Fruit fly (Drosophila melanogaster): ENCODE data around the gene TfIIB.

The TfIIB gene

dm6 chr2L:10437317-10437716 is 6.2 kb downstream of the TfIIB start, which contains the start of gene STUB1 (continued):
- TF ChIP-seq her (GFP tag; optimal IDR thresholded peaks at IDR 0.05) (peak; percentile 36), Awh (GFP tag; IDR thresholded peaks at IDR 0.05) (no peak), Ets97D (GFP tag; optimal IDR thresholded peaks at IDR 0.05) (peak; percentile 42), CG5180 (GFP tag; optimal IDR thresholded peaks at IDR 0.05) (no peak), CG42726 (GFP tag; IDR thresholded peaks at IDR 0.05; ENCODE audit: partially characterized antibody) (peak; percentile 98), gce (GFP tag; IDR thresholded peaks at IDR 0.05) (no peak), B-H2 (GFP tag; optimal IDR thresholded peaks at IDR 0.05) (peak; percentile 52), CG11723 (GFP tag; optimal IDR thresholded peaks at IDR 0.05) (no peak), crc (GFP tag; optimal IDR thresholded peaks at IDR 0.05) (no peak), pfk (GFP tag; optimal IDR thresholded peaks at IDR 0.05) (peak; percentile 50), CG2678 (tag; optimal IDR thresholded peaks at IDR 0.05) (no peak), Antp (GFP tag; optimal IDR thresholded peaks at IDR 0.05) (peak; percentile 55), CG7839 (tag; optimal IDR thresholded peaks at IDR 0.05) (no peak), CG5245 (GFP tag; optimal IDR thresholded peaks at IDR 0.05) (no peak), CG31224 (GFP tag; IDR thresholded peaks at IDR 0.05) (no peak), pnt (GFP tag; optimal IDR thresholded peaks at IDR 0.05) (no peak), CG2129 (GFP tag; IDR thresholded peaks at IDR 0.05; ENCODE audit: partially characterized antibody) (peak; percentile 48), CG11093 (GFP tag; IDR thresholded peaks at IDR 0.05) (no peak), CG15479 (GFP tag; optimal IDR thresholded peaks at IDR 0.05) (no peak), CG34376 (GFP tag; optimal IDR thresholded peaks at IDR 0.05) (peak; percentile 7), aop (GFP tag; IDR thresholded peaks at IDR 0.05) (no peak), CG9727 (GFP tag; optimal IDR thresholded peaks at IDR 0.05) (no peak), fru (optimal IDR thresholded peaks at IDR 0.05) (no peak), CG43689 (GFP tag; IDR thresholded peaks at IDR 0.05) (no peak), Camta (GFP tag; optimal IDR thresholded peaks at IDR 0.05) (no peak), CG17612 (GFP tag; IDR thresholded peaks at IDR 0.05) (no peak), E2f1 (GFP tag; IDR thresholded peaks at IDR 0.05) (no peak), bcd (GFP tag; optimal IDR thresholded peaks at IDR 0.05) (no peak), pzg (GFP tag; optimal IDR thresholded peaks at IDR 0.05) (peak; percentile 90), CG8924 (tag; optimal IDR thresholded peaks at IDR 0.05) (no peak), CG7963 (GFP tag; IDR thresholded peaks at IDR 0.05; ENCODE audit: partially characterized antibody) (peak; percentile 99), CG7271 (tag; optimal IDR thresholded peaks at IDR 0.05) (no peak)

dm6 chr2L:10439174-10439573 is 8.0 kb downstream of the TfIIB start, which contains the start of gene Nse4:
Gene Nse4 (plus strand): TSS chr2L:10439440.
- TF ChIP-seq Lim3 (GFP tag; IDR thresholded peaks at IDR 0.05) (no peak), Ets97D (GFP tag; optimal IDR thresholded peaks at IDR 0.05) (peak; percentile 23), CG6254 (GFP tag; optimal IDR thresholded peaks at IDR 0.05) (no peak), amos (GFP tag; IDR thresholded peaks at IDR 0.05; ENCODE audit: partially characterized antibody) (peak; percentile 84; the same call in 1 of the 2 replicates), CG7357 (GFP tag; IDR thresholded peaks at IDR 0.05) (peak; percentile 85), unc-4 (GFP tag; IDR thresholded peaks at IDR 0.05; ENCODE audit: partially characterized antibody) (peak; percentile 74), mld (GFP tag; IDR thresholded peaks at IDR 0.05; ENCODE audit: partially characterized antibody) (peak; percentile 80; the same call in 2 of the 3 replicates), Scr (GFP tag; IDR thresholded peaks at IDR 0.05; ENCODE audit: partially characterized antibody) (peak; percentile 79), CG32767 (GFP tag; IDR thresholded peaks at IDR 0.05) (no peak), ato (GFP tag; IDR thresholded peaks at IDR 0.05; ENCODE audit: partially characterized antibody) (peak; percentile 95), CG1603 (tag; optimal IDR thresholded peaks at IDR 0.05) (peak; percentile 99), sqz (GFP tag; optimal IDR thresholded peaks at IDR 0.05) (no peak), CG31441 (GFP tag; IDR thresholded peaks at IDR 0.05) (no peak), Doc3 (GFP tag; IDR thresholded peaks at IDR 0.05; ENCODE audit: partially characterized antibody) (peak; percentile 46; the same call in 2 of the 3 replicates), CG1233 (GFP tag; optimal IDR thresholded peaks at IDR 0.05) (no peak), CG2712 (tag; optimal IDR thresholded peaks at IDR 0.05) (peak; percentile 23), row (GFP tag; IDR thresholded peaks at IDR 0.05) (peak; percentile 40; the same call in 1 of the 3 replicates), dimm (GFP tag; IDR thresholded peaks at IDR 0.05) (no peak), trem (tag; optimal IDR thresholded peaks at IDR 0.05) (peak; percentile 37), HmgZ (tag; optimal IDR thresholded peaks at IDR 0.05) (peak; percentile 5), inv (GFP tag; IDR thresholded peaks at IDR 0.05; ENCODE audit: partially characterized antibody) (peak; percentile 73)
